Fruit fly (Drosophila melanogaster) whole organism, embryonic: ENCODE measurements around the gene Atat.

Experiments
- Aef1 ChIP-seq: fragments of 200-800 bp; sonication (Bioruptor generic); IDR thresholded peaks from 3 replicates; pipeline ENCODE4 v1.3.6; 2022; ENCODE audit warnings: missing biosample characterization, missing genetic modification characterization
- Blimp-1 ChIP-seq: fragments of 200-800 bp; sonication (Bioruptor generic); optimal IDR thresholded peaks from 3 replicates; lab custom pipeline; 2018; ENCODE audit warnings: missing biosample characterization, missing genetic modification characterization, mild to moderate bottlenecking, moderate library complexity, missing genetic modification reagents
- Bteb2 ChIP-seq: fragments of 200-800 bp; sonication (Bioruptor generic); optimal IDR thresholded peaks from 2 replicates; lab custom pipeline; 2016; ENCODE audit warnings: missing biosample characterization, missing genetic modification characterization
- CG11085 ChIP-seq: fragments of 200-800 bp; sonication (Bioruptor generic); IDR thresholded peaks from 2 replicates; pipeline ENCODE4 v1.3.6; 2022; ENCODE audit warnings: missing biosample characterization, missing genetic modification characterization
- CG11247 ChIP-seq: fragments of 200-800 bp; sonication (Bioruptor generic); IDR thresholded peaks from 2 replicates; pipeline ENCODE4 v1.3.6; 2022; ENCODE audit warnings: missing biosample characterization, missing genetic modification characterization
- CG17568 ChIP-seq: fragments of 200-800 bp; sonication (Bioruptor generic); optimal IDR thresholded peaks from 2 replicates; lab custom pipeline; 2018; ENCODE audit warnings: missing biosample characterization, mild to moderate bottlenecking, missing genetic modification characterization, moderate library complexity
- CG17612 ChIP-seq: fragments of 200-800 bp; sonication (Bioruptor generic); IDR thresholded peaks from 2 replicates; pipeline ENCODE4 v1.3.6; 2022; ENCODE audit warnings: missing biosample characterization, missing genetic modification characterization
- CG2202 ChIP-seq: fragments of 200-800 bp; sonication (Bioruptor generic); optimal IDR thresholded peaks from 2 replicates; lab custom pipeline; 2018; ENCODE audit warnings: missing biosample characterization, mild to moderate bottlenecking, missing genetic modification characterization
- CG34422 ChIP-seq: fragments of 200-800 bp; sonication (Bioruptor generic); IDR thresholded peaks from 3 replicates; pipeline ENCODE4 v1.3.6; 2022; ENCODE audit warnings: missing biosample characterization, missing genetic modification characterization
- CG3847 ChIP-seq: fragments of 200-800 bp; sonication (Bioruptor generic); IDR thresholded peaks from 2 replicates; pipeline ENCODE4 v1.3.6; 2022; ENCODE audit warnings: missing biosample characterization, missing genetic modification characterization
- CG42726 ChIP-seq: fragments of 200-800 bp; sonication (Bioruptor generic); IDR thresholded peaks from 2 replicates; pipeline ENCODE4 v1.3.6; 2022; ENCODE audit warnings: missing biosample characterization, missing genetic modification characterization; ENCODE audit not compliant: partially characterized antibody
- CG4404 ChIP-seq: fragments of 200-800 bp; sonication (Bioruptor generic); IDR thresholded peaks from 2 replicates; pipeline ENCODE4 v1.3.6; 2022; ENCODE audit warnings: missing biosample characterization, missing genetic modification characterization
- CG6765 ChIP-seq: fragments of 200-800 bp; sonication (Bioruptor generic); optimal IDR thresholded peaks from 3 replicates; lab custom pipeline; 2017; ENCODE audit warnings: missing biosample characterization, mild to moderate bottlenecking, missing genetic modification characterization
- CG9437 ChIP-seq: fragments of 200-800 bp; sonication (Bioruptor generic); optimal IDR thresholded peaks from 2 replicates; lab custom pipeline; 2018; ENCODE audit warnings: missing biosample characterization, mild to moderate bottlenecking, missing genetic modification characterization
- CHES-1-like ChIP-seq: fragments of 200-800 bp; sonication (Bioruptor generic); optimal IDR thresholded peaks from 2 replicates; lab custom pipeline; 2016; ENCODE audit warnings: missing biosample characterization, missing genetic modification characterization
- CoRest ChIP-seq: fragments of 200-800 bp; sonication (Bioruptor generic); optimal IDR thresholded peaks from 3 replicates; lab custom pipeline; 2018; ENCODE audit warnings: missing biosample characterization, mild to moderate bottlenecking, missing genetic modification characterization, moderate library complexity
- Dad ChIP-seq: fragments of 200-800 bp; sonication (Bioruptor generic); optimal IDR thresholded peaks from 3 replicates; lab custom pipeline; 2016; ENCODE audit warnings: missing biosample characterization, missing genetic modification characterization
- Dbx ChIP-seq: fragments of 200-800 bp; sonication (Bioruptor generic); IDR thresholded peaks from 3 replicates; pipeline ENCODE4 v1.3.6; 2022; ENCODE audit warnings: missing biosample characterization, missing genetic modification characterization
- Dref ChIP-seq: fragments of 200-800 bp; sonication (Bioruptor generic); IDR thresholded peaks from 2 replicates; pipeline ENCODE4 v1.3.6; 2022; ENCODE audit warnings: missing biosample characterization, missing genetic modification characterization
- Fer2 ChIP-seq: fragments of 200-800 bp; sonication (Bioruptor generic); optimal IDR thresholded peaks from 2 replicates; lab custom pipeline; 2018; ENCODE audit warnings: missing biosample characterization, mild to moderate bottlenecking, missing genetic modification characterization, moderate library complexity
- GATAe ChIP-seq: fragments of 200-800 bp; sonication (Bioruptor generic); conservative IDR thresholded peaks from 2 replicates; pipeline ENCODE4 v1.3.6; 2022; ENCODE audit warnings: missing biosample characterization, missing genetic modification characterization
- Gug ChIP-seq: fragments of 200-800 bp; sonication (Bioruptor generic); IDR thresholded peaks from 4 replicates; pipeline ENCODE4 v1.3.6; 2022; ENCODE audit warnings: missing biosample characterization, missing genetic modification characterization
- Lpt ChIP-seq: fragments of >200 bp; optimal IDR thresholded peaks from 2 replicates; lab custom pipeline; 2018; ENCODE audit warnings: missing biosample characterization, missing genetic modification characterization
- MTF-1 ChIP-seq: fragments of 200-800 bp; sonication (Bioruptor generic); optimal IDR thresholded peaks from 2 replicates; lab custom pipeline; 2018; ENCODE audit warnings: missing biosample characterization, mild to moderate bottlenecking, missing genetic modification characterization, borderline replicate concordance
- Meics ChIP-seq: fragments of 200-800 bp; sonication (Bioruptor generic); optimal IDR thresholded peaks from 2 replicates; lab custom pipeline; 2017; ENCODE audit warnings: missing biosample characterization, mild to moderate bottlenecking, missing genetic modification characterization
- Opbp ChIP-seq: fragments of 200-800 bp; sonication (Bioruptor generic); IDR thresholded peaks from 3 replicates; pipeline ENCODE4 v1.3.6; 2022; ENCODE audit warnings: missing biosample characterization, missing genetic modification characterization; ENCODE audit not compliant: partially characterized antibody
- Scr ChIP-seq: fragments of 200-800 bp; sonication (Bioruptor generic); IDR thresholded peaks from 2 replicates; pipeline ENCODE4 v1.3.6; 2022; ENCODE audit warnings: missing biosample characterization, missing genetic modification characterization; ENCODE audit not compliant: partially characterized antibody
- Sry-δ ChIP-seq: fragments of 200-800 bp; sonication (Bioruptor generic); optimal IDR thresholded peaks from 2 replicates; lab custom pipeline; 2016; ENCODE audit warnings: missing biosample characterization, missing genetic modification characterization
- Tbp ChIP-seq: fragments of >200 bp; optimal IDR thresholded peaks from 2 replicates; lab custom pipeline; 2018; ENCODE audit warnings: missing biosample characterization, missing genetic modification characterization
- YL-1 ChIP-seq: fragments of 200-800 bp; sonication (Bioruptor generic); optimal IDR thresholded peaks from 3 replicates; lab custom pipeline; 2017; ENCODE audit warnings: missing biosample characterization, mild to moderate bottlenecking, missing genetic modification characterization
- al ChIP-seq: fragments of 200-800 bp; sonication (Bioruptor generic); IDR thresholded peaks from 2 replicates; pipeline ENCODE4 v1.3.6; 2022; ENCODE audit warnings: missing biosample characterization, missing genetic modification characterization
- ase ChIP-seq: fragments of 200-800 bp; sonication (Bioruptor generic); IDR thresholded peaks from 3 replicates; pipeline ENCODE4 v1.3.6; 2022; ENCODE audit warnings: missing biosample characterization, missing genetic modification characterization
- ash1 ChIP-seq: fragments of 200-800 bp; sonication (Bioruptor generic); optimal IDR thresholded peaks from 2 replicates; lab custom pipeline; 2018; ENCODE audit warnings: missing biosample characterization, mild to moderate bottlenecking, missing genetic modification characterization
- btn ChIP-seq: fragments of 200-800 bp; sonication (Bioruptor generic); optimal IDR thresholded peaks from 2 replicates; lab custom pipeline; 2016; ENCODE audit warnings: missing biosample characterization, missing genetic modification characterization
- cas ChIP-seq: fragments of 200-800 bp; sonication (Bioruptor generic); IDR thresholded peaks from 2 replicates; pipeline ENCODE4 v1.3.6; 2022; ENCODE audit warnings: missing biosample characterization, missing genetic modification characterization
- cg ChIP-seq: fragments of 200-800 bp; sonication (Bioruptor generic); optimal IDR thresholded peaks from 3 replicates; lab custom pipeline; 2019; ENCODE audit warnings: missing biosample characterization, mild to moderate bottlenecking, missing genetic modification characterization, moderate library complexity
- chn ChIP-seq: fragments of 200-800 bp; sonication (Bioruptor generic); optimal IDR thresholded peaks from 2 replicates; lab custom pipeline; 2016; ENCODE audit warnings: missing biosample characterization, missing genetic modification characterization
- ci ChIP-seq: fragments of 200-800 bp; sonication (Bioruptor generic); IDR thresholded peaks from 3 replicates; pipeline ENCODE4 v1.3.6; 2022; ENCODE audit warnings: missing biosample characterization, missing genetic modification characterization
- gcm ChIP-seq: fragments of 200-800 bp; sonication (Bioruptor generic); optimal IDR thresholded peaks from 2 replicates; lab custom pipeline; 2019; ENCODE audit warnings: missing biosample characterization, mild to moderate bottlenecking, missing genetic modification characterization, moderate library complexity
- her ChIP-seq: fragments of 200-800 bp; sonication (Bioruptor generic); optimal IDR thresholded peaks from 2 replicates; lab custom pipeline; 2016; ENCODE audit warnings: missing biosample characterization, missing genetic modification characterization
- jigr1 ChIP-seq: fragments of 200-800 bp; sonication (Bioruptor generic); IDR thresholded peaks from 3 replicates; pipeline ENCODE4 v1.3.6; 2022; ENCODE audit warnings: missing biosample characterization, missing genetic modification characterization
- kah ChIP-seq: fragments of 200-800 bp; sonication (Bioruptor generic); optimal IDR thresholded peaks from 2 replicates; lab custom pipeline; 2018; ENCODE audit warnings: missing biosample characterization, mild to moderate bottlenecking, missing genetic modification characterization
- luna ChIP-seq: fragments of 200-800 bp; sonication (Bioruptor generic); optimal IDR thresholded peaks from 2 replicates; lab custom pipeline; 2016; ENCODE audit warnings: missing biosample characterization, missing genetic modification characterization
- nau ChIP-seq: fragments of 200-800 bp; sonication (Bioruptor generic); optimal IDR thresholded peaks from 3 replicates; lab custom pipeline; 2017; ENCODE audit warnings: missing biosample characterization, mild to moderate bottlenecking, missing genetic modification characterization, missing genetic modification reagents
- pfk ChIP-seq: fragments of 200-800 bp; sonication (Bioruptor generic); optimal IDR thresholded peaks from 2 replicates; lab custom pipeline; 2018; ENCODE audit warnings: missing biosample characterization, mild to moderate bottlenecking, missing genetic modification characterization, moderate library complexity
- schlank ChIP-seq: fragments of 200-800 bp; sonication (Bioruptor generic); optimal IDR thresholded peaks from 2 replicates; lab custom pipeline; 2018; ENCODE audit warnings: missing biosample characterization, mild to moderate bottlenecking, missing genetic modification characterization
- slou ChIP-seq: fragments of 200-800 bp; sonication (Bioruptor generic); optimal IDR thresholded peaks from 3 replicates; lab custom pipeline; 2016; ENCODE audit warnings: missing biosample characterization, missing genetic modification characterization
- sr ChIP-seq: fragments of 200-800 bp; sonication (Bioruptor generic); IDR thresholded peaks from 3 replicates; pipeline ENCODE4 v1.3.6; 2022; ENCODE audit warnings: missing biosample characterization, missing genetic modification characterization
- sug ChIP-seq: fragments of 200-800 bp; optimal IDR thresholded peaks from 2 replicates; lab custom pipeline; 2019; ENCODE audit warnings: missing biosample characterization, mild to moderate bottlenecking, missing genetic modification characterization, moderate library complexity
- vnd ChIP-seq: fragments of 200-800 bp; sonication (Bioruptor generic); IDR thresholded peaks from 3 replicates; pipeline ENCODE4 v1.3.6; 2022; ENCODE audit warnings: missing biosample characterization, missing genetic modification characterization; ENCODE audit not compliant: partially characterized antibody
- yki ChIP-seq: fragments of >200 bp; optimal IDR thresholded peaks from 3 replicates; lab custom pipeline; 2018

Gene Atat

dm6 chr3L:9457619-9458092, 31.1 kb upstream of the Atat start, which contains the start of gene CG3437 (continued):
- TF ChIP-seq btn (GFP tag; lab: Kevin White, UChicago) (peak; percentile 97), nau (GFP tag; lab: Kevin White, UChicago) (peak; percentile 98), CG2202 (tag; lab: Kevin White, UChicago) (peak; percentile 97), gcm (GFP tag; lab: Kevin White, UChicago) (peak; percentile 97), Opbp (GFP tag; lab: Robert Waterston, UW) (peak; percentile 48; the same call in 1 of the 3 replicates), CG42726 (GFP tag; lab: Robert Waterston, UW) (no peak), Blimp-1 (peak; percentile 97), CG17612 (GFP tag; lab: Robert Waterston, UW) (peak; percentile 98), CG17568 (GFP tag; lab: Kevin White, UChicago) (peak; percentile 98), YL-1 (peak; percentile 98), slou (peak; percentile 95), luna (GFP tag; lab: Kevin White, UChicago) (peak; percentile 90), Fer2 (peak; percentile 98), ase (GFP tag; lab: Robert Waterston, UW) (peak; percentile 99), yki (lab: Kevin White, UChicago) (no peak), schlank (tag; lab: Kevin White, UChicago) (peak; percentile 96), sr (peak; percentile 98), Dbx (peak; percentile 99), al (GFP tag; lab: Robert Waterston, UW) (peak; percentile 99), CoRest (tag; lab: Kevin White, UChicago) (peak; percentile 99), CG3847 (GFP tag; lab: Robert Waterston, UW) (peak; percentile 99), MTF-1 (GFP tag; lab: Kevin White, UChicago) (peak; percentile 97), cas (GFP tag; lab: Robert Waterston, UW) (peak; percentile 98), her (GFP tag; lab: Kevin White, UChicago) (peak; percentile 96), Lpt (no peak), pfk (GFP tag; lab: Kevin White, UChicago) (peak; percentile 79), Gug (GFP tag; lab: Robert Waterston, UW) (peak; percentile 99), chn (GFP tag; lab: Kevin White, UChicago) (peak; percentile 99), CG6765 (GFP tag; lab: Kevin White, UChicago) (peak; percentile 99), ash1 (GFP tag; lab: Kevin White, UChicago) (peak; percentile 96), cg (no peak), CG34422 (GFP tag; lab: Robert Waterston, UW) (peak; percentile 100), CHES-1-like (peak; percentile 99), Bteb2 (GFP tag; lab: Kevin White, UChicago) (peak; percentile 98), Aef1 (peak; percentile 99), Scr (GFP tag; lab: Robert Waterston, UW) (peak; percentile 29; the same call in 1 of the 2 replicates), vnd (GFP tag; lab: Robert Waterston, UW) (0 out of 3 replicates have a peak, but pooled peaks have one; percentile 29), jigr1 (peak; percentile 98), CG11247 (GFP tag; lab: Robert Waterston, UW) (peak; percentile 99), Dref (GFP tag; lab: Robert Waterston, UW) (peak; percentile 51), sug (tag; lab: Kevin White, UChicago) (peak; percentile 97), Meics (GFP tag; lab: Kevin White, UChicago) (peak; percentile 99), CG9437 (GFP tag; lab: Kevin White, UChicago) (peak; percentile 91), CG11085 (GFP tag; lab: Robert Waterston, UW) (peak; percentile 99), Tbp (GFP tag; lab: Kevin White, UChicago) (no peak), Dad (GFP tag; lab: Kevin White, UChicago) (peak; percentile 99), ci (GFP tag; lab: Robert Waterston, UW) (peak; percentile 100), GATAe (GFP tag; lab: Robert Waterston, UW) (peak; percentile 98), Sry-δ (GFP tag; lab: Kevin White, UChicago) (peak; percentile 78), kah (GFP tag; lab: Kevin White, UChicago) (peak; percentile 97), CG4404 (GFP tag; lab: Robert Waterston, UW) (peak; percentile 99)
